Worm (Caenorhabditis elegans): ENCODE data around the gene comt-4.
"Not testable (repeated sequence)": the region's sequence is repeated elsewhere in the genome, so short reads cannot be mapped to it uniquely, and the experiment has no call there.

Gene comt-4

ce11 chrV:2085745-2086267, 35.8 kb upstream of the comt-4 start, which contains the start of gene F36F12.3:
Gene F36F12.3, plus strand, starts transcription at chrV:2085795.
- not testable (repeated sequence) for TF ChIP-seq ZK546.5 (tag; optimal IDR thresholded peaks at IDR 0.05); nhr-21 (tag; optimal IDR thresholded peaks at IDR 0.05); unc-62 (GFP tag; optimal IDR thresholded peaks at IDR 0.05)

ce11 chrV:2083869-2084268, 33.9 kb upstream of the comt-4 start:
- no peak for TF ChIP-seq elt-1 (tag; optimal IDR thresholded peaks at IDR 0.05)
- no peak for TF ChIP-seq zag-1 (tag; optimal IDR thresholded peaks at IDR 0.05)
- TF ChIP-seq mab-5 (tag; optimal IDR thresholded peaks at IDR 0.05), result no peak
- TF ChIP-seq dmd-4 (tag; optimal IDR thresholded peaks at IDR 0.05), result no peak
- no peak for TF ChIP-seq crh-2 (tag; optimal IDR thresholded peaks at IDR 0.05)
- TF ChIP-seq nhr-237 (tag; optimal IDR thresholded peaks at IDR 0.05), result no peak
- TF ChIP-seq Y55F3AM.14 (GFP tag; optimal IDR thresholded peaks at IDR 0.05), result no peak

ce11 chrV:2081894-2082293, 31.9 kb upstream of the comt-4 start:
- TF ChIP-seq nhr-10 (tag; optimal IDR thresholded peaks at IDR 0.05) (no peak), R02D3.7 (tag; optimal IDR thresholded peaks at IDR 0.05) (no peak), nhr-129 (tag; optimal IDR thresholded peaks at IDR 0.05) (no peak), mbf-1 (tag; optimal IDR thresholded peaks at IDR 0.05) (no peak), Y55F3AM.14 (GFP tag; optimal IDR thresholded peaks at IDR 0.05) (no peak), nhr-25 (tag; optimal IDR thresholded peaks at IDR 0.05) (no peak), snpc-4 (tag; optimal IDR thresholded peaks at IDR 0.05) (no peak), sma-9 (GFP tag; optimal IDR thresholded peaks at IDR 0.05) (no peak), sma-9 (tag; optimal IDR thresholded peaks at IDR 0.05) (no peak), F13H6.1 (tag; optimal IDR thresholded peaks at IDR 0.05) (no peak), ztf-11 (tag; optimal IDR thresholded peaks at IDR 0.05) (no peak), mdl-1 (tag; optimal IDR thresholded peaks at IDR 0.05) (no peak)

ce11 chrV:2081269-2081668, 31.3 kb upstream of the comt-4 start:
- TF ChIP-seq C34F6.9 (tag; optimal IDR thresholded peaks at IDR 0.05) (no peak), ztf-1 (GFP tag; conservative IDR thresholded peaks at IDR 0.05) (no peak), mab-5 (tag; optimal IDR thresholded peaks at IDR 0.05) (no peak), blmp-1 (tag; optimal IDR thresholded peaks at IDR 0.05; ENCODE audit: insufficient read depth) (no peak), ztf-4 (tag; optimal IDR thresholded peaks at IDR 0.05) (no peak), skn-1 (tag; optimal IDR thresholded peaks at IDR 0.05) (no peak), zag-1 (tag; optimal IDR thresholded peaks at IDR 0.05) (no peak), mbf-1 (tag; optimal IDR thresholded peaks at IDR 0.05) (no peak), R02D3.7 (tag; optimal IDR thresholded peaks at IDR 0.05) (no peak), nhr-10 (tag; optimal IDR thresholded peaks at IDR 0.05) (no peak), peb-1 (tag; optimal IDR thresholded peaks at IDR 0.05) (no peak), sma-9 (GFP tag; optimal IDR thresholded peaks at IDR 0.05) (no peak), sma-9 (tag; optimal IDR thresholded peaks at IDR 0.05) (no peak), nhr-6 (tag; optimal IDR thresholded peaks at IDR 0.05) (no peak), unc-55 (GFP tag; optimal IDR thresholded peaks at IDR 0.05) (no peak), unc-62 (GFP tag; optimal IDR thresholded peaks at IDR 0.05) (no peak), nhr-77 (tag; optimal IDR thresholded peaks at IDR 0.05) (no peak), ama-1 (optimal IDR thresholded peaks at IDR 0.05) (no peak), dmd-4 (tag; optimal IDR thresholded peaks at IDR 0.05) (no peak), sem-4 (tag; optimal IDR thresholded peaks at IDR 0.05) (no peak), alr-1 (tag; optimal IDR thresholded peaks at IDR 0.05) (no peak)

- TF ChIP-seq F13H6.1 (tag; optimal IDR thresholded peaks at IDR 0.05) (peak; percentile 14), sem-4 (tag; optimal IDR thresholded peaks at IDR 0.05) (peak; percentile 26), nhr-11 (tag; optimal IDR thresholded peaks at IDR 0.05) (no peak), C34F6.9 (tag; optimal IDR thresholded peaks at IDR 0.05) (peak; percentile 14)
These were observed 26.1 kb upstream of the comt-4 start for ce11 chrV:2076043-2076442.

- TF ChIP-seq zag-1 (tag; optimal IDR thresholded peaks at IDR 0.05), result no peak
These were observed 22.8 kb upstream of the comt-4 start, which contains the start of gene Y40B10A.9 for ce11 chrV:2072807-2073206. Gene Y40B10A.9, minus strand, starts transcription at chrV:2072907.

All from whole organism, L2 larva.